Worm (Caenorhabditis elegans): Measurements from ENCODE around the gene swt-5.

The swt-5 gene

ce11 chrV:9500826-9501451 lies at the start of gene swt-5:
swt-5 (plus strand) TSS chrV:9501401.
- no peak for TF ChIP-seq tbx-37 (GFP tag; conservative IDR thresholded peaks at IDR 0.05)
- TF ChIP-seq flt-1 (GFP tag; IDR thresholded peaks at IDR 0.05) = no peak
- no peak for TF ChIP-seq scrt-1 (GFP tag; IDR thresholded peaks at IDR 0.05)
- TF ChIP-seq hmbx-1 (tag; optimal IDR thresholded peaks at IDR 0.05) = no peak
- no peak for TF ChIP-seq tbx-11 (GFP tag; IDR thresholded peaks at IDR 0.05)
- no peak for TF ChIP-seq pes-1 (GFP tag; IDR thresholded peaks at IDR 0.05)
- TF ChIP-seq F13C5.2 (tag; optimal IDR thresholded peaks at IDR 0.05) = no peak
- no peak for TF ChIP-seq ceh-36 (tag; optimal IDR thresholded peaks at IDR 0.05)
- no peak for TF ChIP-seq aly-1 (tag; optimal IDR thresholded peaks at IDR 0.05)
- TF ChIP-seq ceh-13 (GFP tag; optimal IDR thresholded peaks at IDR 0.05) = no peak
- TF ChIP-seq hnd-1 (tag; optimal IDR thresholded peaks at IDR 0.05) = no peak
- TF ChIP-seq ets-7 (tag; optimal IDR thresholded peaks at IDR 0.05) = no peak
- no peak for TF ChIP-seq ama-1 (optimal IDR thresholded peaks at IDR 0.05)
- TF ChIP-seq hmg-4 (GFP tag; optimal IDR thresholded peaks at IDR 0.05) = no peak
- TF ChIP-seq B0310.2 (tag; optimal IDR thresholded peaks at IDR 0.05) = no peak
- TF ChIP-seq sea-1 (GFP tag; conservative IDR thresholded peaks at IDR 0.05) = no peak
- TF ChIP-seq tra-4 (tag; optimal IDR thresholded peaks at IDR 0.05) = no peak

ce11 chrV:9451485-9451884 lies 49.7 kb upstream of the swt-5 start:
- no peak for TF ChIP-seq tra-4 (tag; optimal IDR thresholded peaks at IDR 0.05)
- TF ChIP-seq tbx-37 (GFP tag; conservative IDR thresholded peaks at IDR 0.05) = no peak
- no peak for TF ChIP-seq flt-1 (GFP tag; IDR thresholded peaks at IDR 0.05)
- no peak for TF ChIP-seq ceh-36 (tag; optimal IDR thresholded peaks at IDR 0.05)
- TF ChIP-seq hmg-4 (GFP tag; optimal IDR thresholded peaks at IDR 0.05) = no peak
- TF ChIP-seq hnd-1 (tag; optimal IDR thresholded peaks at IDR 0.05) = no peak
- no peak for TF ChIP-seq scrt-1 (GFP tag; IDR thresholded peaks at IDR 0.05)
- TF ChIP-seq ama-1 (optimal IDR thresholded peaks at IDR 0.05) = no peak
- no peak for TF ChIP-seq B0310.2 (tag; optimal IDR thresholded peaks at IDR 0.05)
- no peak for TF ChIP-seq ets-7 (tag; optimal IDR thresholded peaks at IDR 0.05)
- no peak for TF ChIP-seq F13C5.2 (tag; optimal IDR thresholded peaks at IDR 0.05)
- TF ChIP-seq pes-1 (GFP tag; IDR thresholded peaks at IDR 0.05) = no peak
- TF ChIP-seq tbx-11 (GFP tag; IDR thresholded peaks at IDR 0.05) = no peak
- TF ChIP-seq aly-1 (tag; optimal IDR thresholded peaks at IDR 0.05) = no peak
- TF ChIP-seq sea-1 (GFP tag; conservative IDR thresholded peaks at IDR 0.05) = no peak
- TF ChIP-seq ceh-13 (GFP tag; optimal IDR thresholded peaks at IDR 0.05) = no peak

- no peak for TF ChIP-seq tbx-37 (GFP tag; conservative IDR thresholded peaks at IDR 0.05)
- no peak for TF ChIP-seq hnd-1 (tag; optimal IDR thresholded peaks at IDR 0.05)
- no peak for TF ChIP-seq tra-4 (tag; optimal IDR thresholded peaks at IDR 0.05)
- no peak for TF ChIP-seq aly-1 (tag; optimal IDR thresholded peaks at IDR 0.05)
- TF ChIP-seq scrt-1 (GFP tag; IDR thresholded peaks at IDR 0.05) = no peak
- TF ChIP-seq pes-1 (GFP tag; IDR thresholded peaks at IDR 0.05) = no peak
- TF ChIP-seq F13C5.2 (tag; optimal IDR thresholded peaks at IDR 0.05) = no peak
- no peak for TF ChIP-seq hmg-4 (GFP tag; optimal IDR thresholded peaks at IDR 0.05)
- no peak for TF ChIP-seq ceh-13 (GFP tag; optimal IDR thresholded peaks at IDR 0.05)
- no peak for TF ChIP-seq flt-1 (GFP tag; IDR thresholded peaks at IDR 0.05)
- no peak for TF ChIP-seq B0310.2 (tag; optimal IDR thresholded peaks at IDR 0.05)
- TF ChIP-seq ama-1 (optimal IDR thresholded peaks at IDR 0.05) = no peak
- no peak for TF ChIP-seq hmbx-1 (tag; optimal IDR thresholded peaks at IDR 0.05)
- no peak for TF ChIP-seq sea-1 (GFP tag; conservative IDR thresholded peaks at IDR 0.05)
- no peak for TF ChIP-seq ceh-36 (tag; optimal IDR thresholded peaks at IDR 0.05)
- no peak for TF ChIP-seq tbx-11 (GFP tag; IDR thresholded peaks at IDR 0.05)
- no peak for TF ChIP-seq ets-7 (tag; optimal IDR thresholded peaks at IDR 0.05)
Observed at ce11 chrV:9453333-9453732, 47.9 kb upstream of the swt-5 start.

- no peak for TF ChIP-seq ets-7 (tag; optimal IDR thresholded peaks at IDR 0.05)
- TF ChIP-seq hmg-4 (GFP tag; optimal IDR thresholded peaks at IDR 0.05) = no peak
- no peak for TF ChIP-seq hnd-1 (tag; optimal IDR thresholded peaks at IDR 0.05)
- TF ChIP-seq B0310.2 (tag; optimal IDR thresholded peaks at IDR 0.05) = no peak
- no peak for TF ChIP-seq hmbx-1 (tag; optimal IDR thresholded peaks at IDR 0.05)
Observed at ce11 chrV:9453933-9454332, 47.3 kb upstream of the swt-5 start.

- no peak for TF ChIP-seq sea-1 (GFP tag; conservative IDR thresholded peaks at IDR 0.05)
- TF ChIP-seq aly-1 (tag; optimal IDR thresholded peaks at IDR 0.05) = no peak
- TF ChIP-seq pes-1 (GFP tag; IDR thresholded peaks at IDR 0.05) = no peak
- no peak for TF ChIP-seq hmg-4 (GFP tag; optimal IDR thresholded peaks at IDR 0.05)
- TF ChIP-seq ama-1 (optimal IDR thresholded peaks at IDR 0.05) = no peak
- TF ChIP-seq tbx-37 (GFP tag; conservative IDR thresholded peaks at IDR 0.05) = no peak
- TF ChIP-seq ets-7 (tag; optimal IDR thresholded peaks at IDR 0.05) = no peak
- no peak for TF ChIP-seq hnd-1 (tag; optimal IDR thresholded peaks at IDR 0.05)
- TF ChIP-seq tra-4 (tag; optimal IDR thresholded peaks at IDR 0.05) = no peak
- no peak for TF ChIP-seq scrt-1 (GFP tag; IDR thresholded peaks at IDR 0.05)
Observed at ce11 chrV:9457535-9457934, 43.7 kb upstream of the swt-5 start.

- no peak for TF ChIP-seq tbx-37 (GFP tag; conservative IDR thresholded peaks at IDR 0.05)
- no peak for TF ChIP-seq aly-1 (tag; optimal IDR thresholded peaks at IDR 0.05)
- TF ChIP-seq ets-7 (tag; optimal IDR thresholded peaks at IDR 0.05) = no peak
- TF ChIP-seq F13C5.2 (tag; optimal IDR thresholded peaks at IDR 0.05) = no peak
- no peak for TF ChIP-seq B0310.2 (tag; optimal IDR thresholded peaks at IDR 0.05)
- TF ChIP-seq hmbx-1 (tag; optimal IDR thresholded peaks at IDR 0.05) = no peak
- TF ChIP-seq scrt-1 (GFP tag; IDR thresholded peaks at IDR 0.05) = no peak
- TF ChIP-seq ceh-13 (GFP tag; optimal IDR thresholded peaks at IDR 0.05) = no peak
Observed at ce11 chrV:9462605-9463004, 38.6 kb upstream of the swt-5 start, which contains the start of gene F07D3.3. F07D3.3 (minus strand) TSS chrV:9462705.

ce11 chrV:9465529-9465928 lies 35.7 kb upstream of the swt-5 start:
- no peak for TF ChIP-seq aly-1 (tag; optimal IDR thresholded peaks at IDR 0.05)
- TF ChIP-seq tbx-37 (GFP tag; conservative IDR thresholded peaks at IDR 0.05) = no peak
- TF ChIP-seq scrt-1 (GFP tag; IDR thresholded peaks at IDR 0.05) = no peak
- no peak for TF ChIP-seq hmg-4 (GFP tag; optimal IDR thresholded peaks at IDR 0.05)
- TF ChIP-seq F13C5.2 (tag; optimal IDR thresholded peaks at IDR 0.05) = no peak
- TF ChIP-seq tbx-11 (GFP tag; IDR thresholded peaks at IDR 0.05) = no peak
- no peak for TF ChIP-seq pes-1 (GFP tag; IDR thresholded peaks at IDR 0.05)
- TF ChIP-seq B0310.2 (tag; optimal IDR thresholded peaks at IDR 0.05) = no peak
- TF ChIP-seq sea-1 (GFP tag; conservative IDR thresholded peaks at IDR 0.05) = no peak
- no peak for TF ChIP-seq tra-4 (tag; optimal IDR thresholded peaks at IDR 0.05)
- TF ChIP-seq ama-1 (optimal IDR thresholded peaks at IDR 0.05) = no peak

Measured in whole organism, early embryonic.